Fruit fly (Drosophila melanogaster) Kc167 (cell line): ENCODE measurements around the gene D1.

ENCODE experiments used
- Sin3A ChIP-seq: fragments of >200 bp; optimal IDR thresholded peaks from 2 replicates; lab custom pipeline; 2018; ENCODE audit warnings: missing external identifiers
- h ChIP-seq: fragments of >200 bp; optimal IDR thresholded peaks from 3 replicates; lab custom pipeline; 2018; ENCODE audit warnings: missing external identifiers
- psq ChIP-seq: fragments of >200 bp; optimal IDR thresholded peaks from 2 replicates; lab custom pipeline; 2017; ENCODE audit warnings: missing external identifiers

DNA sequence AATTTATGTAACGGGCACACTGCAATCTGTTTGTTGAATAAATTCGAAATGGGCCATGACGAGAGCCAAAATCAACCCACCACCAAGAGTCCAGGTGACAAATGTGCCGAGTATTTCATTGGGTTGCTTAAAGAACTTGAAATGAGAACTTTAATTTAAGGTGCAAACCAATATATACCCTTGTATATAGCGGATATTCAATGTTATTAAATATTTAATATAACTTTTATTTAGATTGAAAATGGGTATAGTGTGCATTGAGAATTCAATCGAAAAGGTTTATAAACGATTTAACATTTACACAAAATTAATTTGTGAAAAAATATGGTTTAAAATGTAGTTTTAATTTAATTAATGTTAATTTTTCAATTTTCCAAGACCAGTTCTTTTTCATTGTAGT, 5.9 kb upstream of the D1 start, which contains the start of gene CG8420:
- no peak for TF ChIP-seq h (lab: Kevin White, UChicago)
- no peak for TF ChIP-seq psq
- no peak for TF ChIP-seq Sin3A (lab: Kevin White, UChicago)
